Worm (Caenorhabditis elegans): Measurements from ENCODE around the gene ZK1127.4.

ce11 chrII:7031137-7031697, 22.5 kb upstream of the ZK1127.4 start:
- TF ChIP-seq flt-1 (GFP tag; IDR thresholded peaks at IDR 0.05) = no peak
- TF ChIP-seq med-1 (GFP tag; optimal IDR thresholded peaks at IDR 0.05; ENCODE audit: insufficient read depth) = no peak
- no peak for TF ChIP-seq ztf-23 (GFP tag; IDR thresholded peaks at IDR 0.05)
- no peak for TF ChIP-seq tab-1 (GFP tag; IDR thresholded peaks at IDR 0.05)
- no peak for TF ChIP-seq T22C8.4 (GFP tag; IDR thresholded peaks at IDR 0.05)
- no peak for TF ChIP-seq ztf-29 (GFP tag; IDR thresholded peaks at IDR 0.05)
- TF ChIP-seq ref-1 (GFP tag; conservative IDR thresholded peaks at IDR 0.05) = no peak
- no peak for TF ChIP-seq cog-1 (tag; optimal IDR thresholded peaks at IDR 0.05)
- TF ChIP-seq klf-2 (GFP tag; conservative IDR thresholded peaks at IDR 0.05) = no peak
